Fruit fly (Drosophila melanogaster) whole organism: Measurements from ENCODE around the gene Pfrx.

Experiments
- CG8478 ChIP-seq: fragments of >200 bp; optimal IDR thresholded peaks from 2 replicates; lab custom pipeline; 2018; ENCODE audit warnings: inconsistent platforms
- Dll ChIP-seq: fragments of >200 bp; optimal IDR thresholded peaks from 2 replicates; lab custom pipeline; 2017
- EcR ChIP-seq, 2 experiments: fragments of >200 bp; optimal IDR thresholded peaks; 2 replicates each; lab custom pipeline; 2017; ENCODE audit warnings: missing biosample characterization in 2 of 2, missing genetic modification characterization in 2 of 2, missing genetic modification reagents in 2 of 2
- pan ChIP-seq: fragments of >200 bp; optimal IDR thresholded peaks from 2 replicates; lab custom pipeline; 2017
- psq ChIP-seq: fragments of >200 bp; optimal IDR thresholded peaks from 2 replicates; lab custom pipeline; 2017
- usp ChIP-seq: fragments of >200 bp; optimal IDR thresholded peaks from 2 replicates; lab custom pipeline; 2017; ENCODE audit warnings: missing biosample characterization, missing genetic modification characterization, mixed read lengths

Pfrx gene

DNA sequence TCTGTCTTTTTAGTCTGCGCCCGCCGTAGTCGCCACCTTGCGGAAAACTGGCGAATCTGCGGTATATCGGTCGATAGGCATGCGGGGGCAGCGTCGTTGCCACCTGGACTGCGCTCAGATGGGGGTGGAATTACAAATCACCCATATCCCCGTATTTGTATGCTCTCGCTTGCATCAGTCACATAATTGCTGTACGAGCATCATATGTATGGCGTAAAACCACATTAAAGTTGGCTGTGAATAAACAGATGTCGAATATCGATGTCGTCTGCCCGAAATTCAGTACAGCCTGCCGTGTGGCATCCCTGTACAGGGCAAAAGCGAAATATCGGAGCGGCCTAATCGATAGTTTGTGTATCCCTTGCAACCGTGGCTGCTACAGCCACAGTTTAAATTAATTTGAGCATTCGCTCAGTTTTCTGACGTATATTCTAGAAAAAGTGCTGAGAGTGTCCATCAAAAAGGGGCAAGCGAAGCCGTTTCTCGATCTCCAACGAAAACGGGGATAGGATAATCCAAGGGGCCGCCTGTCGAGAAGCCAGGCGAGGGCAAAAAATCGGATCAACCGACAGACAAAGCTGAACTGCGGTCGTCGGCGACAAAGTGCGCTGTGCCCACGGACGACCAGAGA lies 26.6 kb downstream of the Pfrx start, which contains the start of the genes Idh3a and CoRest:
Gene Idh3a, minus strand, starts transcription at position 58 of the 631 bp plus-strand sequence.
Gene CoRest, plus strand, starts transcription at position 177 of the 631 bp plus-strand sequence.
- TF ChIP-seq Dll (lab: Kevin White, UChicago) = no peak
- TF ChIP-seq CG8478 = no peak
- no peak for TF ChIP-seq EcR (GFP tag; optimal IDR thresholded peaks at IDR 0.05; lab: Kevin White, UChicago)
- TF ChIP-seq pan (lab: Kevin White, UChicago) = no peak
- TF ChIP-seq psq (lab: Kevin White, UChicago) = no peak
- TF ChIP-seq usp (GFP tag; lab: Kevin White, UChicago) = no peak

DNA sequence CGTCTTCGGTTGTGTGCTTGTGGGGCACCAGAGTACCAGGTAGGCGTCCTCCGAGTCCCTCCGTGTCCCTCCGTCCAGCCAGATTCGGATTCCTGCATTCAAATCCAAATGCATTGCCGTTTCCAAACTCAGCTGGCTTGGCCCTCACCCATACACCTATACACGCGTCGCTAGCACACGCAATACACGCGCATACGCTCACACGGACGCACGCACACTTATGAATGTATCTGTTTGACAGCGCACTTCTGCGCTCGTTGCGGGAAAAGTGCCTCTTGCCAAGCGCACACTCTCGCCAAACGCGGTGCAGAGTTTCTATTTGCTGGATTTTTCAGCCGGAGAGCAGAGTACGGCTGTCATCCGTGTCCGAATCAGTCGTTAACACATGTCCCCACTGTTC lies 27.3 kb downstream of the Pfrx start:
- TF ChIP-seq usp (GFP tag; lab: Kevin White, UChicago) = no peak
- peak; percentile 60 for TF ChIP-seq CG8478
- peak; percentile 16 for TF ChIP-seq Dll (lab: Kevin White, UChicago)

DNA sequence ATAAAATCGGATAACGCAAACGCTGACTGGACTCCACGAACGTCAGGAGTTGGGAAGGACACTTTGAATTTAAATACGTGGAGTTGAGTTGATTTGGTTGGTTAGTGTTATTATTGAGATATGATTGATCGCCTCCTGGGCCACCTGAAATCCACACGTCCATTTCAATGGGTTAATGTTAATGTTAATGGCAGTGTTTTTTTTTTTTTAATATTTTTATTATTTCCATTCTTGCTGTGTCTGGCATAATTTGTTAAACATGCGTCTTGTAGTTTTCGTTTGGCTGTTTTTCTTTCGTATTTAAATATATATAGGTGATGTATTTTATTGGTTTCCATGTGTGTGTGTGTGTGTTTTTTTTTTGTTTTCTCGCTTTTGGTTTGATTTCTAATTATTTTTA lies 36.3 kb downstream of the Pfrx start, which contains the start of gene CG12231:
Gene CG12231, minus strand, starts transcription at position 101 of the 400 bp plus-strand sequence.
- TF ChIP-seq Dll (lab: Kevin White, UChicago) (no peak), usp (GFP tag; lab: Kevin White, UChicago) (no peak), pan (lab: Kevin White, UChicago) (no peak), EcR (GFP tag; optimal IDR thresholded peaks at IDR 0.05; lab: Kevin White, UChicago) (no peak), CG8478 (no peak), psq (lab: Kevin White, UChicago) (no peak)

DNA sequence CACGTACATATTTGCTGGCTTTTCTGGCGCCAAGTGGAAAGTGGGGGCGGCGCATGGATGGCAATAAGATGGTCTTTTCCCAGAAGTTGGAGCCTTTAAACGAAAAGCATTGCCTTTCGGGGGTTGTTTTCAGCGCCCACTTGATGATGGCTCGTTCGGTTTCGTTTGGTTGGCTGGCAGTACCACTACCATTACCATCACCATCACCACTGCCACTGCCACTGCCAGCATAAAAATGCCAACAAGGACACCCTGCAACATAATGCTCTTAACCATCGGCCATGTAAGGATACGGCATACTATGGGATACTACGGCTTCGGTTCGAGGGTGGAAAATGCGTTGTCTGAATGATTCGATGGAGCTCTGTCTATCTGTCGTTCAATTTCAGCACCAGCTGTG lies 40.1 kb downstream of the Pfrx start:
- TF ChIP-seq Dll (lab: Kevin White, UChicago) = no peak
- no peak for TF ChIP-seq EcR (GFP tag; optimal IDR thresholded peaks at IDR 0.05; lab: Kevin White, UChicago)
- TF ChIP-seq pan (lab: Kevin White, UChicago) = no peak
- no peak for TF ChIP-seq usp (GFP tag; lab: Kevin White, UChicago)
- TF ChIP-seq psq (lab: Kevin White, UChicago) = no peak

DNA sequence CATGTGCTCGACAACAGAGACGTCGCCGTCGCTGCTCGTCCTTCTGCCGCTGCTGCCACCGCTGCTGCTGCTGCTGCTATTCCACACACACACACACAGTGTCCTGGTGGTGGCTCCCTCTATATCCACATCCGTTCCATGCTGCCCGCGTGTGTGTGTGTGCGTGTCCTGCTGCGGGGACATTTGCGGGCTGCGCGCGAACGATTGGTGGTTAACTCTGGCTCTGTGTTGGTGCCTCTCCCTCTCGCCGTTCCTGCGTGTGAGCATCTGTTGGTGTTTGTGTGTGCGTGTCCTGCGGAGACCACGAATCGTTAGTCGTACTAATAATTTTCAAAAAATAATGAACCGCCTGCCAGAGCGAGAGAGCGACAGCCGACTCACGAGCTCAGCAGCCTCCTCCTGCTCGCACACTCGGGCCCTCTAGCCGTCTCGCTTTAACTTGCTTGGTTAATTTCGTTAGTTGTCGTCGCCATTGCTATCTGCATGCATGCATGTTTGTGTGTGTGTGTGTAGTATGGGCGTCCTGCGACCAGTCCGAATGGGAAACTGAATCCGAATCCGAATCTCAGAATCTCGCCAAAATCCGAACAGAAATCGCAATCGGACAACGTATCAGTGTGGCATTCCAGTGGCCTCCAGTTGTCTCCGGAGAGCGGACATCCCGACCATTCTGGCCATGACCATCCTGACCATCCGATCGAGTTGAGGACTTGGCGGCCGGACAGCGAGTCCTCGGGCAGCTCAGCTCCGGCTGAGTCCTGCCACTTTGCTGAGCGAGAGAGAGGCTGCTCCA lies 50.8 kb downstream of the Pfrx start:
- TF ChIP-seq EcR (GFP tag; optimal IDR thresholded peaks at IDR 0.05; lab: Kevin White, UChicago) (no peak), CG8478 (peak; percentile 51), psq (lab: Kevin White, UChicago) (no peak), usp (GFP tag; lab: Kevin White, UChicago) (no peak), pan (lab: Kevin White, UChicago) (no peak), Dll (lab: Kevin White, UChicago) (peak; percentile 15)

DNA sequence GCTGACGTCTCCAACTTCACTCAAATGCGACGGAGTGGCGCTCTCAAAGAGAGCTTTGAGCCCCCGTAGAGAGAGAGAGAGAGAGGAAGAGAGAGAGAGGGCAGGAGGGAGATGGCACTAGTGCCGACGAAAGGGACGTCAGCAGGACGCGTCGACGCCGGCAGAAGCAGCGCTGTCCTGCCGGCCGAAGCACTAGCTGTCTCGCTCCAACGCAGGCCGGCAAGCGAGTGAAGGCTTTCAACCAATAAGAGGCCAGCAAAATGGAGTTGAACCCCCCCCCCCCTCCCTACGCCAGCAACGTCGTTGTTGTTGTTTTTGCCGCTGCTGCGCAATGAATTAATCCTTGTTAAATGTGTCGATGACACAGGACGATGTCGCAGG lies 51.3 kb downstream of the Pfrx start:
- TF ChIP-seq Dll (lab: Kevin White, UChicago) (no peak), psq (lab: Kevin White, UChicago) (no peak), CG8478 (no peak), EcR (GFP tag; optimal IDR thresholded peaks at IDR 0.05; lab: Kevin White, UChicago) (no peak), usp (GFP tag; lab: Kevin White, UChicago) (no peak)

DNA sequence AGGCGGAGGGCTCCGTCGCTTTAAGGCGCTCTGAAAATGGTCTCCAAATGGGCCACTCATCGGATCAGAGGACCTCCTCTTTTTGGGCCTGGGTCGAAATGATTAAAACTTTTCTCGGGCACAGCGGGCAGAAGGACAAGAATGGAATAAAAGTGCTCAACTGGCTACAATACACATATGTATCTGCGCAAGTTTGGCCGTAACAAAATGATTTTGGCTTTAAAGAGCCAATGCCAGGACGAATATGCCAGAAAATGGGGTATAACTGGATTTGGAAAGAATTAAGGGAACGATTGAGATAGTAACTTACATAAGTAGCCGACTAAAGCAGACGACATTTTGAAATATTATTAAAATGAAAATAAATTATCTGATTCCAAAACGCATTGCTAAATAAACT lies 52.1 kb downstream of the Pfrx start, which contains the start of gene CG32532:
Gene CG32532, minus strand, starts transcription at position 101 of the 400 bp plus-strand sequence.
- TF ChIP-seq usp (GFP tag; lab: Kevin White, UChicago) (no peak), psq (lab: Kevin White, UChicago) (no peak), pan (lab: Kevin White, UChicago) (no peak)

DNA sequence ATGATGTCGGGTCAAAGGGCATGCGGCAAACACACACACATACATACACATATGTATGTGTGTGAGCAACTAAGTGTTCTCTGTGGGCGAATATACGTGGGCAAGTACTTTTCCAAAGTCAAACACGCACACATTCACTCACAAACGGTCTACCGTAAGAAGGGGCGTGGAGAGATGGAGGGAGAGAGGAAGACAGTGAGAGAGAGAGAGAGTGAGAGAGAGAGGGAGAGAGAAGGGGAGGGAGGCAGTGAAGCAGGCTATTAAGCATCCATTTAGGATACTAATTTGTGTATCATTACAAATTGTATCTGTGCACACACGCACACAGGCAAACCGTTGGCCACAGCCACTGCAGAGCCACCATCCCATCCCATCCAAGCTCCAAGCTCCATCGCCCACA lies 53.1 kb downstream of the Pfrx start:
- no peak for TF ChIP-seq usp (GFP tag; lab: Kevin White, UChicago)
- no peak for TF ChIP-seq CG8478
- TF ChIP-seq EcR (GFP tag; optimal IDR thresholded peaks at IDR 0.05; lab: Kevin White, UChicago) = no peak
- TF ChIP-seq Dll (lab: Kevin White, UChicago) = no peak
- no peak for TF ChIP-seq psq (lab: Kevin White, UChicago)
- TF ChIP-seq pan (lab: Kevin White, UChicago) = no peak

DNA sequence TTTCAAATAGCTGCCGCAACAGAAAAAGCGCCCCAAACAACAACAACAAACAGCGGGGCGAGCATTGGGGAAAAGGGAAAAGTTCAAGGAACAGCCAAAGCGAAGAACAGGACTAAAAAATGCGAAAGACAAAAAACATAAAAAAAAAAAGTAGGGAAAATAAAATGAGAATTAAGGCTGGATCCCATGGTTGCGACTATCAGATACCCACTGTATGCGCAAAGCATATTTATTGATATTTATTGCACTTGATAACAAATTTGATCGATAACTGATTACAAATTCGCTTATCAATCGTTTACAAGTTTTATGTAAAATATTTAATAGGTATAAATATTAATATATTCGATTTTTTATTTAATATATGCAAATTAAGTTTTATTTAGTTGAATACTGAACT lies 54.3 kb downstream of the Pfrx start:
- no peak for TF ChIP-seq EcR (GFP tag; optimal IDR thresholded peaks at IDR 0.05; lab: Kevin White, UChicago)
- no peak for TF ChIP-seq Dll (lab: Kevin White, UChicago)
- no peak for TF ChIP-seq usp (GFP tag; lab: Kevin White, UChicago)
- no peak for TF ChIP-seq psq (lab: Kevin White, UChicago)
- TF ChIP-seq CG8478 = no peak
- TF ChIP-seq pan (lab: Kevin White, UChicago) = no peak
